Fruit fly (Drosophila melanogaster): Measurements from ENCODE around the gene CG2816.

DNA sequence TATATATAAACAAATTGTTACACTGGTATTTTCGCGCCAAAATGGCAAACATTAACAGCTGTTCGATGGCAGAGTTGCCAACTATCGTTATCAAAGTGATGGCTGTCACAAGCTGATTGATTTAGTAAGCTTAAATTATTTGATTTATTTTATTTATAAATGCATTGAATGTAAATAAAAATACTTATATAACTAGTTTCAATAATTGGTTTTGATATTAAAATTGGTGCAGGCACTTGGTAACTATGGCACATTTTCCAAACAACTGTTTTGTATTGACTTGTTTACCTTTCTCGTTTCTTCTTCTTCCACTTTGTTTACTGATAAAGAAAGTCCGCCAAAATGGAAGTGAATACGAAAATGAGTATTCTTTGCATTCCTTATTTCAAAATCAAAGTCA, 8.2 kb downstream of the CG2816 start, which contains the start of gene cutlet:
- TF ChIP-seq usp (GFP tag; optimal IDR thresholded peaks at IDR 0.05) (no peak), Dll (optimal IDR thresholded peaks at IDR 0.05) (no peak)
